Fruit fly (Drosophila melanogaster): Measurements from ENCODE around the gene CG11537.

The CG11537 gene

dm6 chr3L:3078398-3079155 is 64.7 kb downstream of the CG11537 start (continued):
- no peak; the same call in 2 of the 3 replicates for TF ChIP-seq zfh1 (GFP tag; IDR thresholded peaks at IDR 0.05)
- TF ChIP-seq pnt (GFP tag; optimal IDR thresholded peaks at IDR 0.05) = no peak
- no peak for TF ChIP-seq fd102C (GFP tag; optimal IDR thresholded peaks at IDR 0.05)
- no peak for TF ChIP-seq corto (GFP tag; optimal IDR thresholded peaks at IDR 0.05)
- no peak for TF ChIP-seq CG30431 (GFP tag; optimal IDR thresholded peaks at IDR 0.05)
- no peak for TF ChIP-seq Jarid2 (GFP tag; optimal IDR thresholded peaks at IDR 0.05)
- no peak for TF ChIP-seq CG8089 (GFP tag; optimal IDR thresholded peaks at IDR 0.05)
- TF ChIP-seq CG7786 (GFP tag; optimal IDR thresholded peaks at IDR 0.05) = no peak
- TF ChIP-seq insv (GFP tag; optimal IDR thresholded peaks at IDR 0.05) = no peak
- peak; percentile 27 for TF ChIP-seq Xbp1 (GFP tag; optimal IDR thresholded peaks at IDR 0.05)
- peak; percentile 29 for TF ChIP-seq CG2875 (GFP tag; optimal IDR thresholded peaks at IDR 0.05)
- TF ChIP-seq CG11504 (tag; optimal IDR thresholded peaks at IDR 0.05) = peak; percentile 71
- TF ChIP-seq ash1 (GFP tag; optimal IDR thresholded peaks at IDR 0.05) = no peak
- peak; percentile 7 for TF ChIP-seq Abd-B (GFP tag; optimal IDR thresholded peaks at IDR 0.05)
- no peak for TF ChIP-seq ara (GFP tag; IDR thresholded peaks at IDR 0.05)
- TF ChIP-seq CG15601 (tag; optimal IDR thresholded peaks at IDR 0.05) = no peak
- peak; percentile 69 for TF ChIP-seq CoRest (tag; optimal IDR thresholded peaks at IDR 0.05)
- no peak for TF ChIP-seq CG7745 (tag; optimal IDR thresholded peaks at IDR 0.05)
- peak; percentile 83 for TF ChIP-seq crol (GFP tag; IDR thresholded peaks at IDR 0.05)
- peak; percentile 49 for TF ChIP-seq CG4424 (GFP tag; optimal IDR thresholded peaks at IDR 0.05)
- TF ChIP-seq CG8281 (tag; optimal IDR thresholded peaks at IDR 0.05) = no peak
- no peak for TF ChIP-seq Dip2 (GFP tag; IDR thresholded peaks at IDR 0.05)
- peak; percentile 50; the same call in 1 of the 3 replicates for TF ChIP-seq CG34422 (GFP tag; IDR thresholded peaks at IDR 0.05)
- peak; percentile 27; the same call in 1 of the 2 replicates for TF ChIP-seq E2f1 (GFP tag; IDR thresholded peaks at IDR 0.05)
- TF ChIP-seq CG7271 (tag; optimal IDR thresholded peaks at IDR 0.05) = no peak
- TF ChIP-seq CG3995 (GFP tag; optimal IDR thresholded peaks at IDR 0.05) = peak; percentile 42
- peak; percentile 20 for TF ChIP-seq Six4 (GFP tag; optimal IDR thresholded peaks at IDR 0.05)
- peak; percentile 61; the same call in 1 of the 2 replicates for TF ChIP-seq CG14014 (GFP tag; IDR thresholded peaks at IDR 0.05)
- no peak for TF ChIP-seq danr (GFP tag; IDR thresholded peaks at IDR 0.05)
- peak; percentile 69 for TF ChIP-seq CG12769 (tag; optimal IDR thresholded peaks at IDR 0.05)
- no peak for TF ChIP-seq cad (GFP tag; optimal IDR thresholded peaks at IDR 0.05)
- 0 out of 2 replicates have a peak, but pooled peaks have one; percentile 12 for TF ChIP-seq CG32767 (GFP tag; IDR thresholded peaks at IDR 0.05)
- peak; percentile 26 for TF ChIP-seq CG34376 (GFP tag; optimal IDR thresholded peaks at IDR 0.05)
- TF ChIP-seq CG11456 (GFP tag; IDR thresholded peaks at IDR 0.05) = no peak
- no peak for TF ChIP-seq cg (GFP tag; optimal IDR thresholded peaks at IDR 0.05)
- TF ChIP-seq Asciz (GFP tag; optimal IDR thresholded peaks at IDR 0.05) = peak; percentile 77
- TF ChIP-seq sc (optimal IDR thresholded peaks at IDR 0.05) = no peak
- TF ChIP-seq sc (GFP tag; optimal IDR thresholded peaks at IDR 0.05) = no peak
- TF ChIP-seq nmo (GFP tag; optimal IDR thresholded peaks at IDR 0.05) = peak; percentile 36
- no peak for TF ChIP-seq pb (GFP tag; optimal IDR thresholded peaks at IDR 0.05)
- no peak for TF ChIP-seq HLHmδ (GFP tag; optimal IDR thresholded peaks at IDR 0.05)
- no peak for TF ChIP-seq CG18476 (GFP tag; optimal IDR thresholded peaks at IDR 0.05)
- no peak for TF ChIP-seq dm (GFP tag; optimal IDR thresholded peaks at IDR 0.05)
- no peak for TF ChIP-seq hb (GFP tag; IDR thresholded peaks at IDR 0.05; ENCODE audit: partially characterized antibody)
- peak; percentile 21 for TF ChIP-seq CG10979 (tag; optimal IDR thresholded peaks at IDR 0.05)
- TF ChIP-seq sim (GFP tag; IDR thresholded peaks at IDR 0.05) = no peak
- peak; percentile 27; the same call in 1 of the 2 replicates for TF ChIP-seq CG9215 (GFP tag; IDR thresholded peaks at IDR 0.05)
- TF ChIP-seq Xrp1 (GFP tag; IDR thresholded peaks at IDR 0.05) = no peak; the same call in 1 of the 2 replicates
- TF ChIP-seq Hr78 (GFP tag; optimal IDR thresholded peaks at IDR 0.05) = peak in 1 of 2 experiments; percentile 61

Data from whole organism, embryonic.